Worm (Caenorhabditis elegans) whole organism, L4/young adult: ENCODE results near the gene arrd-3.

Experiments
- W03F9.2 ChIP-seq: fragments of 150-350 bp; optimal IDR thresholded peaks from 2 replicates; lab custom pipeline; 2014; ENCODE audit warnings: missing biosample characterization, missing genetic modification characterization
- dao-5 ChIP-seq: sonication (generic microtip); optimal IDR thresholded peaks from 2 replicates; lab custom pipeline; 2016; ENCODE audit warnings: missing genotype, missing genetic modification characterization, moderate library complexity, missing compliant biosample characterization
- him-1 ChIP-seq: sonication (generic microtip); optimal IDR thresholded peaks from 2 replicates; lab custom pipeline; 2016; ENCODE audit warnings: missing genotype, missing genetic modification reagents, missing genetic modification characterization, missing compliant biosample characterization

arrd-3 gene

ce11 chrII:9412086-9412608 lies at the start of gene arrd-3:
Gene arrd-3, plus strand, starts transcription at chrII:9412558.
- TF ChIP-seq dao-5 (tag; lab: Kevin White, UChicago) (no peak), him-1 (tag; lab: Kevin White, UChicago) (no peak), W03F9.2 (tag; lab: Kevin White, UChicago) (no peak)

ce11 chrII:9369394-9369793 lies 43.0 kb upstream of the arrd-3 start:
- no peak for TF ChIP-seq dao-5 (tag; lab: Kevin White, UChicago)
- no peak for TF ChIP-seq him-1 (tag; lab: Kevin White, UChicago)
- no peak for TF ChIP-seq W03F9.2 (tag; lab: Kevin White, UChicago)

ce11 chrII:9372393-9372792 lies 40.0 kb upstream of the arrd-3 start, which contains the start of gene C06C3.3:
Gene C06C3.3, minus strand, starts transcription at chrII:9372493.
- no peak for TF ChIP-seq him-1 (tag; lab: Kevin White, UChicago)
- no peak for TF ChIP-seq dao-5 (tag; lab: Kevin White, UChicago)
- no peak for TF ChIP-seq W03F9.2 (tag; lab: Kevin White, UChicago)

ce11 chrII:9372991-9373390 lies 39.4 kb upstream of the arrd-3 start, which contains the start of gene C06C3.4:
Gene C06C3.4, plus strand, starts transcription at chrII:9373291.
- no peak for TF ChIP-seq dao-5 (tag; lab: Kevin White, UChicago)
- no peak for TF ChIP-seq W03F9.2 (tag; lab: Kevin White, UChicago)
- no peak for TF ChIP-seq him-1 (tag; lab: Kevin White, UChicago)

ce11 chrII:9374807-9375206 lies 37.6 kb upstream of the arrd-3 start, which contains the start of gene C06C3.12:
Gene C06C3.12, plus strand, starts transcription at chrII:9375107.
- no peak for TF ChIP-seq W03F9.2 (tag; lab: Kevin White, UChicago)
- no peak for TF ChIP-seq dao-5 (tag; lab: Kevin White, UChicago)
- TF ChIP-seq him-1 (tag; lab: Kevin White, UChicago) = no peak

ce11 chrII:9377158-9377557 lies 35.2 kb upstream of the arrd-3 start, which contains the start of gene C06C3.10:
Gene C06C3.10, minus strand, starts transcription at chrII:9377258.
- no peak for TF ChIP-seq dao-5 (tag; lab: Kevin White, UChicago)
- no peak for TF ChIP-seq him-1 (tag; lab: Kevin White, UChicago)
- TF ChIP-seq W03F9.2 (tag; lab: Kevin White, UChicago) = no peak

- TF ChIP-seq him-1 (tag; lab: Kevin White, UChicago) = no peak
- no peak for TF ChIP-seq dao-5 (tag; lab: Kevin White, UChicago)
- TF ChIP-seq W03F9.2 (tag; lab: Kevin White, UChicago) = no peak
Measured at ce11 chrII:9378174-9378573, 34.2 kb upstream of the arrd-3 start.

- TF ChIP-seq dao-5 (tag; lab: Kevin White, UChicago) (no peak), him-1 (tag; lab: Kevin White, UChicago) (no peak), W03F9.2 (tag; lab: Kevin White, UChicago) (no peak)
Measured at ce11 chrII:9379796-9380195, 32.6 kb upstream of the arrd-3 start, which contains the start of gene srh-48. Gene srh-48, plus strand, starts transcription at chrII:9380096.

ce11 chrII:9385241-9385640 lies 27.1 kb upstream of the arrd-3 start, which contains the start of gene C06C3.7:
Gene C06C3.7, plus strand, starts transcription at chrII:9385541.
- TF ChIP-seq him-1 (tag; lab: Kevin White, UChicago) (no peak), dao-5 (tag; lab: Kevin White, UChicago) (no peak), W03F9.2 (tag; lab: Kevin White, UChicago) (no peak)

- no peak for TF ChIP-seq dao-5 (tag; lab: Kevin White, UChicago)
- TF ChIP-seq him-1 (tag; lab: Kevin White, UChicago) = no peak
- no peak for TF ChIP-seq W03F9.2 (tag; lab: Kevin White, UChicago)
Measured at ce11 chrII:9392724-9393123, 19.6 kb upstream of the arrd-3 start, which contains the start of gene lido-17. Gene lido-17, minus strand, starts transcription at chrII:9392824.

- TF ChIP-seq dao-5 (tag; lab: Kevin White, UChicago) = no peak
- TF ChIP-seq him-1 (tag; lab: Kevin White, UChicago) = no peak
- no peak for TF ChIP-seq W03F9.2 (tag; lab: Kevin White, UChicago)
Measured at ce11 chrII:9397496-9397895, 14.9 kb upstream of the arrd-3 start, which contains the start of gene Y51B9A.9. Gene Y51B9A.9, minus strand, starts transcription at chrII:9397596.

ce11 chrII:9398370-9398901 lies 13.9 kb upstream of the arrd-3 start, which contains the start of the genes Y51B9A.14 and Y51B9A.8:
Gene Y51B9A.14, minus strand, starts transcription at chrII:9398470.
Gene Y51B9A.8, plus strand, starts transcription at chrII:9398851.
- TF ChIP-seq him-1 (tag; lab: Kevin White, UChicago) = no peak
- TF ChIP-seq W03F9.2 (tag; lab: Kevin White, UChicago) = no peak

- no peak for TF ChIP-seq W03F9.2 (tag; lab: Kevin White, UChicago)
- no peak for TF ChIP-seq dao-5 (tag; lab: Kevin White, UChicago)
- no peak for TF ChIP-seq him-1 (tag; lab: Kevin White, UChicago)
Measured at ce11 chrII:9399746-9400145, 12.6 kb upstream of the arrd-3 start, which contains the start of gene Y51B9A.7. Gene Y51B9A.7, plus strand, starts transcription at chrII:9400046.
